Worm (Caenorhabditis elegans) whole organism, late embryonic: ENCODE results near the gene srx-114.

Experiments used
- F13H6.1 ChIP-seq: sonication (generic microtip); optimal IDR thresholded peaks from 2 replicates; lab custom pipeline; 2016; ENCODE audit warnings: missing genetic modification characterization, missing compliant biosample characterization
- K02D7.2 ChIP-seq: sonication (generic microtip); optimal IDR thresholded peaks from 2 replicates; lab custom pipeline; 2017; ENCODE audit warnings: mild to moderate bottlenecking, missing genetic modification characterization, missing compliant biosample characterization
- T23F11.4 ChIP-seq: fragments of 200-800 bp; sonication (Bioruptor generic); optimal IDR thresholded peaks from 2 replicates; lab custom pipeline; 2018; ENCODE audit warnings: mild to moderate bottlenecking, missing genetic modification characterization, missing compliant biosample characterization
- Y22D7AL.16 ChIP-seq: sonication (generic microtip); optimal IDR thresholded peaks from 2 replicates; lab custom pipeline; 2016; ENCODE audit warnings: missing genetic modification characterization, missing compliant biosample characterization
- ama-1 ChIP-seq: fragments of 150-350 bp; optimal IDR thresholded peaks from 2 replicates; lab custom pipeline; 2014
- ceh-19 ChIP-seq: fragments of 200-800 bp; sonication (Bioruptor generic); optimal IDR thresholded peaks from 2 replicates; lab custom pipeline; 2018; ENCODE audit warnings: mild to moderate bottlenecking, missing genetic modification characterization, missing compliant biosample characterization
- ceh-2 ChIP-seq: sonication (generic microtip); optimal IDR thresholded peaks from 2 replicates; lab custom pipeline; 2016; ENCODE audit warnings: missing genotype, missing genetic modification characterization, missing compliant biosample characterization
- ceh-22 ChIP-seq: sonication (generic microtip); optimal IDR thresholded peaks from 2 replicates; lab custom pipeline; 2017; ENCODE audit warnings: missing biosample characterization, missing genetic modification characterization
- ceh-30 ChIP-seq: fragments of 150-350 bp; optimal IDR thresholded peaks from 2 replicates; lab custom pipeline; 2014; ENCODE audit warnings: missing biosample characterization, missing genetic modification characterization
- ceh-34 ChIP-seq: sonication (generic microtip); optimal IDR thresholded peaks from 2 replicates; lab custom pipeline; 2016; ENCODE audit warnings: mild to moderate bottlenecking, missing genetic modification characterization, missing compliant biosample characterization
- ceh-6 ChIP-seq: fragments of 200-800 bp; sonication (Bioruptor generic); optimal IDR thresholded peaks from 2 replicates; lab custom pipeline; 2018; ENCODE audit warnings: mild to moderate bottlenecking, missing genetic modification characterization, missing compliant biosample characterization
- dmd-4 ChIP-seq: sonication (generic microtip); optimal IDR thresholded peaks from 2 replicates; lab custom pipeline; 2016; ENCODE audit warnings: borderline replicate concordance, missing genetic modification characterization, missing compliant biosample characterization
- dve-1 ChIP-seq: sonication (generic microtip); optimal IDR thresholded peaks from 2 replicates; lab custom pipeline; 2017; ENCODE audit warnings: antibody characterized with exemption, mild to moderate bottlenecking, missing genetic modification characterization, missing compliant biosample characterization
- elt-2 ChIP-seq: sonication (generic microtip); optimal IDR thresholded peaks from 2 replicates; lab custom pipeline; 2016; ENCODE audit warnings: missing genetic modification reagents, missing genetic modification characterization, missing compliant biosample characterization
- eyg-1 ChIP-seq: sonication (generic microtip); optimal IDR thresholded peaks from 2 replicates; lab custom pipeline; 2016; ENCODE audit warnings: missing genotype, missing genetic modification characterization, missing compliant biosample characterization
- fkh-6 ChIP-seq: sonication (generic microtip); optimal IDR thresholded peaks from 2 replicates; lab custom pipeline; 2016; ENCODE audit warnings: missing genetic modification characterization, missing compliant biosample characterization
- gmeb-2 ChIP-seq: sonication (generic microtip); optimal IDR thresholded peaks from 2 replicates; lab custom pipeline; 2016; ENCODE audit warnings: missing genetic modification characterization, inconsistent platforms, missing compliant biosample characterization
- hlh-13 ChIP-seq: fragments of 200-800 bp; sonication (Bioruptor generic); optimal IDR thresholded peaks from 2 replicates; lab custom pipeline; 2018; ENCODE audit warnings: mild to moderate bottlenecking, missing genetic modification characterization, missing compliant biosample characterization
- hlh-15 ChIP-seq: sonication (generic microtip); optimal IDR thresholded peaks from 2 replicates; lab custom pipeline; 2016; ENCODE audit warnings: missing genetic modification characterization, missing compliant biosample characterization
- hlh-30 ChIP-seq: sonication (generic microtip); optimal IDR thresholded peaks from 2 replicates; lab custom pipeline; 2017; ENCODE audit warnings: antibody characterized with exemption, missing genetic modification characterization, missing compliant biosample characterization; ENCODE audit not compliant: insufficient read depth
- hlh-8 ChIP-seq: sonication (generic microtip); optimal IDR thresholded peaks from 2 replicates; lab custom pipeline; 2016; ENCODE audit warnings: missing genotype, missing genetic modification characterization, missing compliant biosample characterization
- lin-11 ChIP-seq: fragments of 200-800 bp; sonication (Bioruptor generic); optimal IDR thresholded peaks from 2 replicates; lab custom pipeline; 2018; ENCODE audit warnings: mild to moderate bottlenecking, missing genetic modification characterization, missing compliant biosample characterization
- madf-2 ChIP-seq: sonication (generic microtip); optimal IDR thresholded peaks from 2 replicates; lab custom pipeline; 2017; ENCODE audit warnings: missing genetic modification characterization, missing compliant biosample characterization
- npax-4 ChIP-seq: sonication (generic microtip); optimal IDR thresholded peaks from 2 replicates; lab custom pipeline; 2016; ENCODE audit warnings: missing genetic modification characterization, missing compliant biosample characterization
- odd-2 ChIP-seq: sonication (generic microtip); optimal IDR thresholded peaks from 2 replicates; lab custom pipeline; 2017; ENCODE audit warnings: antibody characterized with exemption, mild to moderate bottlenecking, missing genetic modification characterization, missing compliant biosample characterization
- pag-3 ChIP-seq: sonication (generic microtip); optimal IDR thresholded peaks from 2 replicates; lab custom pipeline; 2016; ENCODE audit warnings: missing compliant biosample characterization, missing genetic modification characterization, borderline replicate concordance
- pha-2 ChIP-seq: sonication (generic microtip); optimal IDR thresholded peaks from 2 replicates; lab custom pipeline; 2017; ENCODE audit warnings: mild to moderate bottlenecking, missing genetic modification characterization, missing compliant biosample characterization
- pha-4 ChIP-seq: fragments of 150-350 bp; optimal IDR thresholded peaks from 2 replicates; lab custom pipeline; 2018; ENCODE audit warnings: missing biosample characterization, missing genetic modification reagents, missing genetic modification characterization
- rnt-1 ChIP-seq: sonication (generic microtip); optimal IDR thresholded peaks from 2 replicates; lab custom pipeline; 2016; ENCODE audit warnings: missing genetic modification characterization, missing compliant biosample characterization
- sdc-2 ChIP-seq: sonication (generic microtip); optimal IDR thresholded peaks from 2 replicates; lab custom pipeline; 2016; ENCODE audit warnings: missing genotype, missing genetic modification characterization, missing compliant biosample characterization
- sox-2 ChIP-seq: fragments of 200-800 bp; sonication (Bioruptor generic); IDR thresholded peaks from 2 replicates; pipeline ENCODE4 v1.3.6; 2022; ENCODE audit warnings: missing genetic modification reagents, missing genetic modification characterization, missing compliant biosample characterization
- syd-9 ChIP-seq: sonication (generic microtip); optimal IDR thresholded peaks from 2 replicates; lab custom pipeline; 2016; ENCODE audit warnings: mild to moderate bottlenecking, missing genetic modification characterization, moderate library complexity, missing compliant biosample characterization
- tbx-2 ChIP-seq: sonication (generic microtip); optimal IDR thresholded peaks from 2 replicates; lab custom pipeline; 2016; ENCODE audit warnings: missing genetic modification characterization, missing compliant biosample characterization
- tbx-7 ChIP-seq: sonication (generic microtip); optimal IDR thresholded peaks from 2 replicates; lab custom pipeline; 2016; ENCODE audit warnings: missing genotype, missing genetic modification characterization, missing compliant biosample characterization
- ttx-3 ChIP-seq: sonication (generic microtip); optimal IDR thresholded peaks from 2 replicates; lab custom pipeline; 2016; ENCODE audit warnings: missing genetic modification reagents, missing genetic modification characterization, missing compliant biosample characterization
- unc-86 ChIP-seq: sonication (generic microtip); optimal IDR thresholded peaks from 2 replicates; lab custom pipeline; 2016; ENCODE audit warnings: missing genetic modification characterization, missing compliant biosample characterization
- zip-5 ChIP-seq: sonication (generic microtip); optimal IDR thresholded peaks from 2 replicates; lab custom pipeline; 2016; ENCODE audit warnings: missing genetic modification characterization, missing compliant biosample characterization
- ztf-16 ChIP-seq: sonication (generic microtip); optimal IDR thresholded peaks from 2 replicates; lab custom pipeline; 2017; ENCODE audit warnings: missing genetic modification characterization, missing compliant biosample characterization

srx-114 gene

ce11 chrII:5399201-5399600 lies 33.8 kb downstream of the srx-114 start, which contains the start of gene mog-5 (continued):
- peak; percentile 50 for TF ChIP-seq tbx-2 (tag; lab: Kevin White, UChicago)
- TF ChIP-seq ceh-19 (GFP tag; lab: Kevin White, UChicago), result no peak
- TF ChIP-seq zip-5, result peak; percentile 13
- TF ChIP-seq F13H6.1 (tag; lab: Kevin White, UChicago), result peak; percentile 31
- peak; percentile 64 for TF ChIP-seq odd-2 (tag; lab: Kevin White, UChicago)
- TF ChIP-seq Y22D7AL.16, result no peak
- no peak for TF ChIP-seq K02D7.2 (tag; lab: Kevin White, UChicago)
- TF ChIP-seq pha-2, result peak; percentile 32
- TF ChIP-seq ceh-6, result no peak
- no peak for TF ChIP-seq ceh-30
- TF ChIP-seq hlh-30, result no peak
- TF ChIP-seq npax-4 (tag; lab: Kevin White, UChicago), result no peak
- TF ChIP-seq lin-11 (tag; lab: Kevin White, UChicago), result peak; percentile 36
- TF ChIP-seq pag-3 (tag; lab: Kevin White, UChicago), result no peak
- peak; percentile 30 for TF ChIP-seq ztf-16

- TF ChIP-seq ceh-2 (tag; lab: Kevin White, UChicago) (no peak), K02D7.2 (tag; lab: Kevin White, UChicago) (no peak), pha-4 (tag; lab: Kevin White, UChicago) (no peak), sox-2 (GFP tag; lab: Robert Waterston, UW) (no peak), madf-2 (no peak), dmd-4 (tag; lab: Kevin White, UChicago) (no peak), ceh-34 (no peak), hlh-8 (tag; lab: Kevin White, UChicago) (no peak), unc-86 (tag; lab: Kevin White, UChicago) (no peak), ceh-22 (tag; lab: Kevin White, UChicago) (no peak), sdc-2 (tag; lab: Kevin White, UChicago) (no peak), ttx-3 (no peak)
Observed at ce11 chrII:5398779-5399178, 34.2 kb downstream of the srx-114 start, which contains the start of gene fbxl-3. Gene fbxl-3, minus strand, starts transcription at chrII:5398902.

ce11 chrII:5395594-5395993 lies 37.4 kb downstream of the srx-114 start, which contains the start of gene pink-1:
Gene pink-1, minus strand, starts transcription at chrII:5395694.
- TF ChIP-seq ztf-16 (no peak), Y22D7AL.16 (no peak), rnt-1 (tag; lab: Kevin White, UChicago) (no peak), sox-2 (GFP tag; lab: Robert Waterston, UW) (no peak), ama-1 (lab: Kevin White, UChicago) (no peak), ceh-34 (no peak), T23F11.4 (GFP tag; lab: Kevin White, UChicago) (no peak), fkh-6 (no peak), syd-9 (tag; lab: Kevin White, UChicago) (no peak), hlh-13 (GFP tag; lab: Kevin White, UChicago) (no peak), eyg-1 (tag; lab: Kevin White, UChicago) (no peak), lin-11 (tag; lab: Kevin White, UChicago) (no peak), tbx-7 (tag; lab: Kevin White, UChicago) (no peak), K02D7.2 (tag; lab: Kevin White, UChicago) (no peak)

- TF ChIP-seq gmeb-2 (tag; lab: Kevin White, UChicago) (no peak), dve-1 (tag; lab: Kevin White, UChicago) (no peak)
Observed at ce11 chrII:5393090-5393489, 39.9 kb downstream of the srx-114 start, which contains the start of gene brap-2. Gene brap-2, minus strand, starts transcription at chrII:5393190.

ce11 chrII:5391447-5391846 lies 41.5 kb downstream of the srx-114 start:
- peak; percentile 2 for TF ChIP-seq elt-2 (tag; lab: Kevin White, UChicago)
- no peak for TF ChIP-seq hlh-15 (tag; lab: Kevin White, UChicago)
